Fruit fly (Drosophila melanogaster) Kc167 (cell line): ENCODE data around the gene CG12241.

Source experiments
- Myc ChIP-seq: fragments of >200 bp; optimal IDR thresholded peaks from 2 replicates; lab custom pipeline; 2017; ENCODE audit warnings: missing external identifiers
- Sin3A ChIP-seq: fragments of >200 bp; optimal IDR thresholded peaks from 2 replicates; lab custom pipeline; 2018; ENCODE audit warnings: missing external identifiers
- h ChIP-seq: fragments of >200 bp; optimal IDR thresholded peaks from 3 replicates; lab custom pipeline; 2018; ENCODE audit warnings: missing external identifiers
- insv ChIP-seq: fragments of >200 bp; optimal IDR thresholded peaks from 3 replicates; lab custom pipeline; 2018; ENCODE audit warnings: missing external identifiers
- psq ChIP-seq: fragments of >200 bp; optimal IDR thresholded peaks from 2 replicates; lab custom pipeline; 2017; ENCODE audit warnings: missing external identifiers
- ttk ChIP-seq: sonication (Bioruptor generic); optimal IDR thresholded peaks from 2 replicates; lab custom pipeline; 2017; ENCODE audit warnings: missing external identifiers

The CG12241 gene

dm6 chr3R:15250454-15250853 is 31.4 kb downstream of the CG12241 start:
- TF ChIP-seq psq (lab: Kevin White, UChicago) (no peak), ttk (lab: Kevin White, UChicago) (no peak), Sin3A (lab: Kevin White, UChicago) (no peak), Myc (no peak), insv (no peak), h (lab: Kevin White, UChicago) (no peak)

dm6 chr3R:15262710-15263672 is 43.9 kb downstream of the CG12241 start, which contains the start of the genes eIF2gamma and Set:
Gene eIF2gamma, minus strand, starts transcription at chr3R:15263458.
Gene Set, plus strand, starts transcription at chr3R:15263552.
- TF ChIP-seq insv (no peak), h (lab: Kevin White, UChicago) (no peak), Myc (no peak), Sin3A (lab: Kevin White, UChicago) (no peak), ttk (lab: Kevin White, UChicago) (no peak)

dm6 chr3R:15263946-15264345 is 44.9 kb downstream of the CG12241 start:
- no peak for TF ChIP-seq Sin3A (lab: Kevin White, UChicago)

- no peak for TF ChIP-seq ttk (lab: Kevin White, UChicago)
- TF ChIP-seq Sin3A (lab: Kevin White, UChicago): no peak
- TF ChIP-seq insv: no peak
- TF ChIP-seq Myc: no peak
- TF ChIP-seq h (lab: Kevin White, UChicago): no peak
- TF ChIP-seq psq (lab: Kevin White, UChicago): no peak
Observed at dm6 chr3R:15265406-15266040, 46.5 kb downstream of the CG12241 start, which contains the start of gene ATPsynO. Gene ATPsynO, plus strand, starts transcription at chr3R:15265591.

dm6 chr3R:15268426-15268825 is 49.4 kb downstream of the CG12241 start, which contains the start of the genes CG14864 and Zip88E:
Gene CG14864, minus strand, starts transcription at chr3R:15268538.
Gene Zip88E, plus strand, starts transcription at chr3R:15268662.
- TF ChIP-seq h (lab: Kevin White, UChicago) (no peak), insv (no peak)

dm6 chr3R:15268856-15269255 is 49.8 kb downstream of the CG12241 start:
- TF ChIP-seq psq (lab: Kevin White, UChicago) (no peak), Sin3A (lab: Kevin White, UChicago) (no peak), Myc (no peak), h (lab: Kevin White, UChicago) (no peak), ttk (lab: Kevin White, UChicago) (no peak), insv (no peak)
